Fruit fly (Drosophila melanogaster): ENCODE data around the gene CG18179.

The CG18179 gene

dm6 chr3L:9638971-9639370 is at the start of gene CG18179:
Gene CG18179, plus strand, starts transcription at chr3L:9639271.
- TF ChIP-seq CG8478 (optimal IDR thresholded peaks at IDR 0.05) (no peak), CTCF (optimal IDR thresholded peaks at IDR 0.05) (no peak)

dm6 chr3L:9597464-9597863 is 41.6 kb upstream of the CG18179 start, which contains the start of gene Tmc:
Gene Tmc, plus strand, starts transcription at chr3L:9597764.
- no peak for TF ChIP-seq CTCF (optimal IDR thresholded peaks at IDR 0.05)
- TF ChIP-seq CG8478 (optimal IDR thresholded peaks at IDR 0.05), result no peak

- TF ChIP-seq CG8478 (optimal IDR thresholded peaks at IDR 0.05) (no peak), CTCF (optimal IDR thresholded peaks at IDR 0.05) (no peak)
These were observed 40.4 kb upstream of the CG18179 start, which contains the start of gene CG3222 for dm6 chr3L:9598688-9599087. Gene CG3222, plus strand, starts transcription at chr3L:9598988.

DNA sequence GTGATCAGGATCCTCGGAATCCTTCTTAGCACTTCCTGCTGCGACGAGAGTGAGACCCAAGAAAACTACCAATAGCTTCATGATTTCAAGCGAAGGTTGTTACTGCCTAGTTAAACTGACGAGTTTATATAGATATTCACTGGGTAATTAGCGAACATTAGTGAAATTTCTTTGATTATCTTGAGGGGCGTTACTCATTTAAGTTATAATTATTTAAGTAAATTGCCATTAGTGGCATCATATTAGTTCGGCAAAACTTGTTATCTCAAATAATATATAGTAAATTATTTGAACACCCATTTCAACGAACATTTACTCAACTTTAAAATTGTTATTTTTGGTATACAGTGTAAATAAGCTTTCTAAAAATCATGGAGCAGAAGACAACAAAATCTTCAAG is 37.8 kb upstream of the CG18179 start, which contains the start of the genes CG3088 and CG3306:
Gene CG3088, minus strand, starts transcription at position 101 of the 400 bp plus-strand sequence.
Gene CG3306, plus strand, starts transcription at position 299 of the 400 bp plus-strand sequence.
- no peak for TF ChIP-seq CTCF (optimal IDR thresholded peaks at IDR 0.05)
- TF ChIP-seq CG8478 (optimal IDR thresholded peaks at IDR 0.05), result no peak

- TF ChIP-seq CTCF (optimal IDR thresholded peaks at IDR 0.05) (peak; percentile 82 to 96), CG8478 (optimal IDR thresholded peaks at IDR 0.05) (no peak)
These were observed 25.0 kb upstream of the CG18179 start for dm6 chr3L:9613960-9614588.

DNA sequence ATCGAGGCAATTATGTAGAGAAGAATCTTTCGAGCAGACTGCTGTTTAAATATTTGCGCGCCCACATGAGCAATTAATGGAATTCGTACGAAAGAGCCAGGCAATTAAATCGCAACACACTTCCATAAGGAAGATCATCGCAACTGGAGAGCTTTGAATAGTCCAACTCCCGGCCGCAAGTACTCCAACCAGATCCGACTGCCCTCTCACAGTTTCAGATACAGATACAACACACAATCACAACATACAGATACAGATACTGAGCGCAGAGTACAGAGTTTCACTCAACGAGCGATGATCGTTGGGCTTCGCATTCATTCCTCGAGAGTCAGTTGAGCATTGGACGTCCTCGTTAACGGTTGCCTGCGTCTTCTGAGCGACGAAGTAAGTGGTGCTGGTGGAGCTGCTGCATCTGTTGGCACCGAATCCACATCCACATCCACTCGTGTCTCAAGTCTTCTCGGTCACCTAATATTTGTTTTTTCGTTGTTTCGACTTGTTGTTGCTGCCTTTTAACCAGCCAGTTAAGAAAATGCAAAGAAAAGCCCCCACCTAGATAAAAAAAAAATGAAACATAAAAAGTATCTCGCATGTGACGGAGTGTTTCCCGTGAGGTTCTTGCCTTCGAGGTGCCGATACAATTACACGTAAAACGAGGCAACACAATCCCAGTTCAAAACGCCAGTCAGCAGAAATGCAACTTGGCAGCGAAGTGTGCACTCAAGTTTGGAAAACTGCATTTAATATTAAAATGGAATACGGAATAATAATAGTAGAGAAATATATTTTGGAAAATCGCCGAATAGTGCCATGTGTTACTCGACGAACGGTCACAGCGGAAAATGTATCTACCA is 24.3 kb upstream of the CG18179 start, which contains the start of gene LanB2:
Gene LanB2, plus strand, starts transcription at position 326 of the 854 bp plus-strand sequence.
- TF ChIP-seq CTCF (optimal IDR thresholded peaks at IDR 0.05) (peak in 1 of 2 experiments; percentile 14), CG8478 (optimal IDR thresholded peaks at IDR 0.05) (no peak)

- no peak for TF ChIP-seq CG8478 (optimal IDR thresholded peaks at IDR 0.05)
- no peak for TF ChIP-seq CTCF (optimal IDR thresholded peaks at IDR 0.05)
These were observed 23.5 kb upstream of the CG18179 start for dm6 chr3L:9615443-9616141.

DNA sequence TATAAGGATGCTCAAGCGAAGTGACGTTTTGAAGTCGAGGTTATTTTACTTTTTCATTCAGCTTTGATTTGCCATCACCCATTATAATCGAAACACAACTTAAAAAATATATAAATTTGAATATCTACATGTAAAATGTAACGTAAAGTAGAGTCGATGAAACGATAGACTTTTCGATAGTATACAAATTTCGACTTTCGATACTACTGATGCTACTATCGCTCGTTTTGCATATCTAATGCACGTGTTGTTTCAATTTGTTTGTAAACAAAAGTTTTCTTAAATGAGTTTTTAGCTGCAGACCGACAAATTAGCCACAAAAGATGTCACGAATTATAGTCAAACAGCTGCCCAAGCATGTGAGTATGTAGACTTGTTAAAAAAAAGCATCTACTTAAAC is 15.1 kb upstream of the CG18179 start, which contains the start of gene CG3335:
Gene CG3335, plus strand, starts transcription at position 224 of the 400 bp plus-strand sequence.
- TF ChIP-seq CG8478 (optimal IDR thresholded peaks at IDR 0.05), result no peak
- no peak for TF ChIP-seq CTCF (optimal IDR thresholded peaks at IDR 0.05)

dm6 chr3L:9628376-9628775 is 10.7 kb upstream of the CG18179 start, which contains the start of gene Cyp40:
Gene Cyp40, plus strand, starts transcription at chr3L:9628676.
- TF ChIP-seq CG8478 (optimal IDR thresholded peaks at IDR 0.05), result no peak

dm6 chr3L:9629093-9629492 is 10.0 kb upstream of the CG18179 start, which contains the start of gene Or67b:
Gene Or67b, minus strand, starts transcription at chr3L:9629193.
- TF ChIP-seq CTCF (optimal IDR thresholded peaks at IDR 0.05) (no peak), CG8478 (optimal IDR thresholded peaks at IDR 0.05) (no peak)

dm6 chr3L:9629910-9630309 is 9.2 kb upstream of the CG18179 start:
- no peak for TF ChIP-seq CG8478 (optimal IDR thresholded peaks at IDR 0.05)
- peak in 1 of 2 experiments; percentile 15 for TF ChIP-seq CTCF (optimal IDR thresholded peaks at IDR 0.05)

- TF ChIP-seq CTCF (optimal IDR thresholded peaks at IDR 0.05) (no peak), CG8478 (optimal IDR thresholded peaks at IDR 0.05) (no peak)
These were observed 1.3 kb upstream of the CG18179 start, which contains the start of gene CG8329 for dm6 chr3L:9637812-9638211. Gene CG8329, plus strand, starts transcription at chr3L:9638112.

dm6 chr3L:9640713-9641112 is 1.6 kb downstream of the CG18179 start, which contains the start of gene CG18180:
Gene CG18180, plus strand, starts transcription at chr3L:9641013.
- TF ChIP-seq CTCF (optimal IDR thresholded peaks at IDR 0.05) (no peak), CG8478 (optimal IDR thresholded peaks at IDR 0.05) (no peak)

DNA sequence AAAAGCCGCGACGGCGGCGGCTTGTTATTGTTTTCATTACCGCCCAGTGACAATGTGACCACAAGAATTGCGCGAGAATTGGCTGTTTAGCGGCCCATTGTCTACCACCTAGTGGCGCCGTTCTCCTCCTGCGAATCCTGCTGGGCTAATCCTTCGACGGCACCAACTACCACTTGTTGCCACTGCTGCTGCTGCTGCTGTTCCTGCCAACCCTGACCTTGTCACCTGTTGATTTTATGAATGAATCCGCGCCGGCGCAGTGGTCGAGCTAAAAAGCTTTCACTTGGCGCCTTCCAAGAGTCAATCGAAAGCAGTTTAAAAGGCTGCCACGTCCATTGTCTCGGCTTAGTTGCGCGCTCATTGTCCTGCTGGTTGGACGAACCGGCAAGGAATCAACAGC is 4.7 kb downstream of the CG18179 start, which contains the start of gene CNMaR:
Gene CNMaR, plus strand, starts transcription at position 348 of the 400 bp plus-strand sequence.
- TF ChIP-seq CTCF (optimal IDR thresholded peaks at IDR 0.05) (no peak), CG8478 (optimal IDR thresholded peaks at IDR 0.05) (no peak)

DNA sequence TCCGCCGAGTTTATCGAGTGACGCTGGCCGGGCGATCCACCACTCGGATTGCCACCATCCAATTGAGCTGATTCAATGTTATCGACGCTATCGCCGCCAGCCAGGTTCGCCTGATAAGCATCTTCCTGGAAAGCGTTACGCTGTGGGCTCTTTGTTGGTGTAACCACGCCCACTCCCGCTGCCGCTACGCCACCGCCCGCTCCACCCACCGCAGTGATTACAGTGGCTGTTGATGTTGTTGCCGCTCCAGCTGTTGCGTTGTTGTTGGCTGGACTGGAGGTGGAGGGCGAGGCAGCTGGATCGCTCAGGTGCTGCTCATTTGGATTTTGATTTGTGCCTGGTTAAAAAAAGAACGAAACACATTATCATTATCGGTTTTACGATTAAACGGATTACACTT is 32.3 kb downstream of the CG18179 start:
- TF ChIP-seq CG8478 (optimal IDR thresholded peaks at IDR 0.05) (no peak), CTCF (optimal IDR thresholded peaks at IDR 0.05) (no peak)

Measured in S2 (cell line).